Worm (Caenorhabditis elegans) whole organism, L2 larva: Measurements from ENCODE around the gene C42C1.3.

ENCODE experiments used
- aly-2 ChIP-seq: fragments of 150-350 bp; optimal IDR thresholded peaks from 2 replicates; lab custom pipeline; 2014; ENCODE audit warnings: missing biosample characterization, missing genetic modification characterization
- ama-1 ChIP-seq: fragments of 150-350 bp; optimal IDR thresholded peaks from 2 replicates; lab custom pipeline; 2018; ENCODE audit warnings: inconsistent platforms
- ceh-16 ChIP-seq: fragments of 150-350 bp; optimal IDR thresholded peaks from 2 replicates; lab custom pipeline; 2014; ENCODE audit warnings: missing biosample characterization, missing genetic modification characterization
- dmd-4 ChIP-seq: sonication (generic microtip); optimal IDR thresholded peaks from 2 replicates; lab custom pipeline; 2017; ENCODE audit warnings: missing biosample characterization, missing genetic modification characterization
- egl-27 ChIP-seq: sonication (generic microtip); optimal IDR thresholded peaks from 3 replicates; lab custom pipeline; 2017; ENCODE audit warnings: missing biosample characterization, missing genetic modification reagents, missing genetic modification characterization
- elt-1 ChIP-seq: fragments of 150-350 bp; optimal IDR thresholded peaks from 2 replicates; lab custom pipeline; 2014; ENCODE audit warnings: missing biosample characterization, missing genetic modification characterization
- elt-3 ChIP-seq: sonication (generic microtip); optimal IDR thresholded peaks from 2 replicates; lab custom pipeline; 2017; ENCODE audit warnings: missing biosample characterization, missing genetic modification characterization
- lsy-2 ChIP-seq, 2 experiments: fragments of 150-350 bp in 1 of 2; sonication (generic microtip) in 1 of 2; optimal IDR thresholded peaks; 2 replicates each; lab custom pipeline; 2014 to 2017; ENCODE audit warnings: missing biosample characterization in 2 of 2, missing genetic modification characterization in 2 of 2
- mdl-1 ChIP-seq, 2 experiments: fragments of 150-350 bp in 1 of 2; sonication (generic microtip) in 1 of 2; optimal IDR thresholded peaks; 2 replicates each; lab custom pipeline; 2017; ENCODE audit warnings: missing biosample characterization in 2 of 2, missing genetic modification characterization in 2 of 2
- nhr-12 ChIP-seq: fragments of 150-350 bp; optimal IDR thresholded peaks from 2 replicates; lab custom pipeline; 2014; ENCODE audit warnings: missing biosample characterization, missing genetic modification characterization
- nhr-23 ChIP-seq: fragments of 150-350 bp; optimal IDR thresholded peaks from 2 replicates; lab custom pipeline; 2014; ENCODE audit warnings: missing biosample characterization, missing genetic modification reagents, missing genetic modification characterization
- skn-1 ChIP-seq: sonication (generic microtip); optimal IDR thresholded peaks from 2 replicates; lab custom pipeline; 2017; ENCODE audit warnings: missing biosample characterization, missing genetic modification characterization

- TF ChIP-seq skn-1 (tag; lab: Kevin White, UChicago) (no peak), dmd-4 (tag; lab: Kevin White, UChicago) (no peak), aly-2 (tag; lab: Kevin White, UChicago) (no peak), mdl-1 (tag; optimal IDR thresholded peaks at IDR 0.05; lab: Kevin White, UChicago) (no peak), elt-1 (tag; lab: Kevin White, UChicago) (no peak), egl-27 (tag; lab: Kevin White, UChicago) (no peak), ama-1 (no peak), ceh-16 (tag; lab: Kevin White, UChicago) (no peak), nhr-23 (tag; lab: Kevin White, UChicago) (no peak), nhr-12 (no peak), lsy-2 (tag; optimal IDR thresholded peaks at IDR 0.05; lab: Kevin White, UChicago) (peak in 1 of 2 experiments; percentile 33), elt-3 (tag; lab: Kevin White, UChicago) (no peak)
These were observed 11.0 kb downstream of the C42C1.3 start, which contains the start of gene Y39C12A.9 for ce11 chrIV:12259161-12259870.
